Worm (Caenorhabditis elegans) whole organism, midembryonic: ENCODE measurements around the gene F35E8.10.

Source experiments
- flt-1 ChIP-seq: fragments of 200-800 bp; sonication (Bioruptor generic); IDR thresholded peaks from 2 replicates; pipeline ENCODE4 v1.3.6; 2022; ENCODE audit warnings: missing genetic modification characterization, missing compliant biosample characterization
- klf-2 ChIP-seq: fragments of 200-800 bp; sonication (Bioruptor generic); conservative IDR thresholded peaks from 2 replicates; pipeline ENCODE4 v1.3.6; 2022; ENCODE audit warnings: missing genetic modification reagents, missing genetic modification characterization, missing compliant biosample characterization
- med-1 ChIP-seq: sonication (generic microtip); optimal IDR thresholded peaks from 2 replicates; lab custom pipeline; 2017; ENCODE audit warnings: missing genetic modification characterization, mild to moderate bottlenecking, missing compliant biosample characterization, antibody characterized with exemption, missing genetic modification reagents; ENCODE audit not compliant: insufficient read depth
- ref-1 ChIP-seq: fragments of 200-800 bp; sonication (Bioruptor generic); conservative IDR thresholded peaks from 2 replicates; pipeline ENCODE4 v1.3.6; 2022; ENCODE audit warnings: missing genetic modification reagents, missing genetic modification characterization, missing compliant biosample characterization
- tab-1 ChIP-seq: fragments of 200-800 bp; sonication (Bioruptor generic); IDR thresholded peaks from 2 replicates; pipeline ENCODE4 v1.3.6; 2022; ENCODE audit warnings: missing genetic modification characterization, missing compliant biosample characterization

ce11 chrV:15873762-15874161, 46.4 kb downstream of the F35E8.10 start:
- TF ChIP-seq med-1 (GFP tag; lab: Kevin White, UChicago) (peak; percentile 91), ref-1 (GFP tag; lab: Robert Waterston, UW) (peak; percentile 100), flt-1 (GFP tag; lab: Robert Waterston, UW) (peak; percentile 99), tab-1 (GFP tag; lab: Robert Waterston, UW) (peak; percentile 100), klf-2 (GFP tag; lab: Robert Waterston, UW) (peak; percentile 99)
